Worm (Caenorhabditis elegans): ENCODE measurements around the gene asns-1.

Gene asns-1

DNA sequence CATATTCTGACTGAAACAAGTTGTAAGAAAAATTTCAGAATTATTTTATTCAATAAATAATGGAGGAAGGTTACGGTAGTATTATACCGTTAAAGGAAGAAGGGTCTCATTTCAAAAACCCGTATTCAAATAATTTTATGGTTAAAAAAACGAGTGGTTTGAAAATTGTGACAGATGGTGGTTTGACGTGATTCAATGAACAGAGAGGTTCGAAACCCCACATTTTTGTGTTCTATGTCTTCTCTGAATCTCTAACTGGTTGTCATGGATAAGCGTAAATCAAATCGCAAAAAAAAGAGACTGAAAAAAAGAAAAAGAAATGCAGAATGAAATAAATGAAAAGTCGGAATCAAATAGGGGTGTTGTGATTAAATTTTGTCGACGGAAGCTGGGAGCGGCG is 38.6 kb upstream of the asns-1 start, which contains the start of gene ZK994.6:
Gene ZK994.6 (minus strand): TSS at position 101 of the 400 bp plus-strand sequence.
- TF ChIP-seq T07F8.4 (tag; optimal IDR thresholded peaks at IDR 0.05) (no peak), F33H1.4 (GFP tag; IDR thresholded peaks at IDR 0.05) (no peak), ccch-3 (GFP tag; optimal IDR thresholded peaks at IDR 0.05) (no peak), mes-4 (tag; optimal IDR thresholded peaks at IDR 0.05) (no peak)

DNA sequence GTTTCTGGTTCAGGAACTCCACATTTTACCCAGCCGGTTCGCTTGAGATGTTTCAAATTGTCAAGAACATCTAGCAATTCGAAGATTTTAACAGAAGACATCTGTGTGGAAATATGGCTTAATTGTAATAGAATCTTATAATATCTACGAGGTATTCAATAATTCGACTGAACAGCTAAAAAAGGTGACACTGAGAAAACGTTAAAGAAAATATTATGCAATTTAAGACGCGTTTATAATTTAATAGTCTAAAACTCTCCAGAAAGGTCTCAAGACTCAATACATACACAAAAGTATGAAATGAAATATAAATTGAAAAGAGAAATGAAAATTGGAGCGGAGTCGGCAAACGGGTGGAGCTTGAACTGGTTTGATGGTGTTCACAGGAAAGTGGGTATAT is 32.6 kb upstream of the asns-1 start, which contains the start of gene F45F2.9:
Gene F45F2.9 (minus strand): TSS at position 101 of the 400 bp plus-strand sequence.
- no peak for TF ChIP-seq ztf-6 (GFP tag; IDR thresholded peaks at IDR 0.05)
- peak; percentile 15 for TF ChIP-seq hrde-1 (tag; optimal IDR thresholded peaks at IDR 0.05; ENCODE audit: borderline replicate concordance)
- no peak for TF ChIP-seq C17E4.6 (GFP tag; IDR thresholded peaks at IDR 0.05)

DNA sequence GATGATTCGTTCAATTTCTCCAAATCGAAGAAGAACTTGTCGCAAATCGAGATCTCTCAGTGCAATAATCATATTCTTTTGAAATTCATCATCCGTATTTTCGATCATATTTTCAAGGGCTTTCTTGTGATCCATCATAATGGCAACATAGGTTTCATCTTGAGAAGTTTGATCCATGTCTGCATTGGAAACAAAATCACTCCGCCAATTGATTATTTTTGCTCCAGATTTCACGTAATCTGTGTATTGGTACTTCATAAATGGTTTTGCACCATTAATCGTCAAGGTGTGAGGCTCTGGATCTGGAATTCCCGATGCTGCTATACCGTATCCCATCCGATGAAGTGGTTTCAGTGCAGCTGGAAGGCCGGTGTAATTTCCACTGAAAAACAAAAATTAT is 29.5 kb upstream of the asns-1 start:
- TF ChIP-seq T07F8.4 (tag; optimal IDR thresholded peaks at IDR 0.05) (no peak), Y67H2A.10 (GFP tag; conservative IDR thresholded peaks at IDR 0.05) (no peak), ceh-100 (GFP tag; IDR thresholded peaks at IDR 0.05) (no peak), rcor-1 (GFP tag; IDR thresholded peaks at IDR 0.05) (no peak), madf-3 (GFP tag; IDR thresholded peaks at IDR 0.05) (no peak), cebp-2 (GFP tag; IDR thresholded peaks at IDR 0.05) (no peak), pha-4 (tag; optimal IDR thresholded peaks at IDR 0.05) (no peak), F33H1.4 (GFP tag; IDR thresholded peaks at IDR 0.05) (no peak), Y79H2A.3 (GFP tag; conservative IDR thresholded peaks at IDR 0.05) (no peak), ceh-79 (tag; optimal IDR thresholded peaks at IDR 0.05) (no peak), C06A6.2 (GFP tag; conservative IDR thresholded peaks at IDR 0.05) (no peak), Y56A3A.18 (GFP tag; IDR thresholded peaks at IDR 0.05) (no peak), dpl-1 (GFP tag; optimal IDR thresholded peaks at IDR 0.05) (no peak), hrde-1 (tag; optimal IDR thresholded peaks at IDR 0.05; ENCODE audit: borderline replicate concordance) (no peak), unc-62 (GFP tag; optimal IDR thresholded peaks at IDR 0.05) (no peak), lin-40 (tag; optimal IDR thresholded peaks at IDR 0.05) (no peak)

DNA sequence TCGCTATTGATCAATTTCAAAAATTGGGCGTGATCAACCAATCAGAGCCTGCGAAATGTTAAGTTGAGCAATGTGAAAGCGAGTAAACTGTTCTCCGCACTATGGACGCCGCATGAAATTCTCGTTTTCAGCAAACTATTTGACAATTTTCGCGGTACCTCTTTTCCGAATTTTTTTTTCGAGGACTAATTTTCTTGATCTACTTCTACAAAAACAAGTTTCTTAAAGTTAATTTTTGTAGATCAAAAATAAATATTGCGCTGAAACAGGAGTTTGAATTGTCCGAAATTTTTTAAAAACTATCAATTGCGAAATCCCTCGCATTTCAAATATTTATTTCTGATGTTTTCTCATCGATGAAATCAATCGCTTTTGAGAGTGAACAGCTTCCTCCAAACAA is 28.3 kb upstream of the asns-1 start:
- no peak for TF ChIP-seq lin-40 (tag; optimal IDR thresholded peaks at IDR 0.05)
- TF ChIP-seq F23B12.7 (tag; optimal IDR thresholded peaks at IDR 0.05; ENCODE audit: insufficient read depth): no peak
- TF ChIP-seq madf-8 (GFP tag; conservative IDR thresholded peaks at IDR 0.05): 0 out of 2 replicates have a peak, but pooled peaks have one; percentile 15
- peak; percentile 5 for TF ChIP-seq lsl-1 (GFP tag; optimal IDR thresholded peaks at IDR 0.05)
- TF ChIP-seq fkh-3 (tag; optimal IDR thresholded peaks at IDR 0.05): no peak
- TF ChIP-seq gei-17 (GFP tag; optimal IDR thresholded peaks at IDR 0.05): no peak
- no peak for TF ChIP-seq akir-1 (GFP tag; optimal IDR thresholded peaks at IDR 0.05)
- TF ChIP-seq B0261.1 (tag; optimal IDR thresholded peaks at IDR 0.05): no peak
- no peak for TF ChIP-seq nhr-179 (tag; optimal IDR thresholded peaks at IDR 0.05)
- no peak for TF ChIP-seq madf-10 (tag; optimal IDR thresholded peaks at IDR 0.05)
- no peak for TF ChIP-seq hsf-1 (GFP tag; IDR thresholded peaks at IDR 0.05)
- TF ChIP-seq rcor-1 (GFP tag; IDR thresholded peaks at IDR 0.05): no peak
- TF ChIP-seq tlf-1 (GFP tag; optimal IDR thresholded peaks at IDR 0.05): no peak
- TF ChIP-seq bed-2 (GFP tag; IDR thresholded peaks at IDR 0.05): no peak
- TF ChIP-seq tbx-9 (tag; optimal IDR thresholded peaks at IDR 0.05; ENCODE audit: borderline replicate concordance): no peak
- TF ChIP-seq F49E8.2 (tag; optimal IDR thresholded peaks at IDR 0.05; ENCODE audit: insufficient read depth): no peak
- TF ChIP-seq efl-1 (GFP tag; optimal IDR thresholded peaks at IDR 0.05): peak; percentile 49
- TF ChIP-seq madf-6 (GFP tag; IDR thresholded peaks at IDR 0.05): peak; percentile 65
- no peak for TF ChIP-seq snpc-1.1 (tag; optimal IDR thresholded peaks at IDR 0.05; ENCODE audit: insufficient read depth)
- no peak for TF ChIP-seq Y53F4B.3 (GFP tag; IDR thresholded peaks at IDR 0.05)
- no peak for TF ChIP-seq ccch-3 (GFP tag; optimal IDR thresholded peaks at IDR 0.05)
